Fruit fly (Drosophila melanogaster) Kc167 (cell line): ENCODE measurements around the gene CG7326.

Source experiments
- ttk ChIP-seq: sonication (Bioruptor generic); optimal IDR thresholded peaks from 2 replicates; lab custom pipeline; 2017; ENCODE audit warnings: missing external identifiers

The CG7326 gene

DNA sequence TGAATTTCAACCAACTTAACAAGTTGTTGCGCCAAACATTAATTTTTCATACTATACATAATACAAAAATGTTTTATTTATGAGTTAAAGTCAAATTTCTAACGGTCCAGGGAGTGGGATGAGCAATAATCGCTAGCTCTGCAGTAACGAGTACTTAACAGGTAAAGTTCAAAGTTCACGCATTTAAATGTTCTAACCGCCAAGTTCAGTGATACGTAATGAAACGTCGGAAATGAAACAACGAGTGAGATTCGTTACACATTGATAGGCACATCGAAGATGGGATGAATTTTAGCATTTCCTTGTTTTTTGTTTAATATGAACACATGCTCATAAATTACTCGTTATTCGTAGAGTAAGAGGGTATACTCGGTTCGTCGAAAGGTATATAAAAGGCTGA, 51.5 kb downstream of the CG7326 start:
- no peak for TF ChIP-seq ttk
